Fruit fly (Drosophila melanogaster) S2 (cell line): ENCODE measurements around the gene Or33b.

Experiments used
- CG8478 ChIP-seq: fragments of >200 bp; optimal IDR thresholded peaks from 2 replicates; lab custom pipeline; 2018
- CTCF ChIP-seq, 2 experiments: fragments of >200 bp; optimal IDR thresholded peaks; 2 replicates each; lab custom pipeline; 2018

DNA sequence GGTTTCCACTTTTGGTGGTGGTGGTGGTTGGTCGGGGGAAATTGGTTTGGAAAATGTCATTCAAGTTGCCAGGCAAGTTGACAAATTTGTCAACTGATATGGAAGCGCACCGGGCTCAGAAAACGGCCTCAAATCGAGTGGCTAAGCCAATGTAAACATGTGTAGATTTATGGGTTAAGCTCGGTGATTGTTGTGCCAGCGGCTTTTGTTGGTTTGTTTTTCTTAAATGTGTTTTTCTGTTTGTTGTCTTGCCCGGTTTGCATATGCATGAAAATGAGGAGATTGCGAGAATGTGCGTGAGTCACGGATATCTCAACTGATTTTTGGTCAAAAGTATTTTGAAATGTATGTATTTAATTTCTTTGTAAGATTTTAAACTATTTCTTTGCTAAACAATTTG is 24.9 kb downstream of the Or33b start:
- TF ChIP-seq CTCF (optimal IDR thresholded peaks at IDR 0.05; lab: Kevin White, UChicago) (no peak), CG8478 (lab: Kevin White, UChicago) (no peak)
